Worm (Caenorhabditis elegans) whole organism, young adult: ENCODE measurements around the gene C53B7.3.

Experiments used
- B0019.2 ChIP-seq: fragments of 200-800 bp; sonication (Bioruptor generic); conservative IDR thresholded peaks from 2 replicates; pipeline ENCODE4 v1.3.6; 2022; ENCODE audit warnings: missing genetic modification reagents, missing genetic modification characterization, missing compliant biosample characterization
- B0261.1 ChIP-seq: sonication (generic microtip); optimal IDR thresholded peaks from 2 replicates; lab custom pipeline; 2016; ENCODE audit warnings: mild to moderate bottlenecking, missing genetic modification characterization, moderate library complexity, missing compliant biosample characterization
- F33H1.4 ChIP-seq: fragments of 200-800 bp; sonication (Bioruptor generic); IDR thresholded peaks from 2 replicates; pipeline ENCODE4 v1.3.6; 2022; ENCODE audit warnings: missing genetic modification reagents, missing genetic modification characterization, missing compliant biosample characterization
- F37B4.10 ChIP-seq: fragments of 200-800 bp; sonication (Bioruptor generic); IDR thresholded peaks from 2 replicates; pipeline ENCODE4 v1.3.6; 2022; ENCODE audit warnings: missing genetic modification characterization, missing compliant biosample characterization
- F39B2.1 ChIP-seq: fragments of 200-800 bp; sonication (Bioruptor generic); IDR thresholded peaks from 2 replicates; pipeline ENCODE4 v1.3.6; 2022; ENCODE audit warnings: missing genetic modification reagents, missing genetic modification characterization, missing compliant biosample characterization
- F49E8.2 ChIP-seq: sonication (generic microtip); optimal IDR thresholded peaks from 3 replicates; lab custom pipeline; 2017; ENCODE audit warnings: missing genetic modification characterization, mild to moderate bottlenecking, missing compliant biosample characterization, antibody characterized with exemption, moderate library complexity; ENCODE audit not compliant: insufficient read depth
- F52B5.7 ChIP-seq: sonication (generic microtip); optimal IDR thresholded peaks from 2 replicates; lab custom pipeline; 2016; ENCODE audit warnings: mild to moderate bottlenecking, missing genetic modification characterization, missing compliant biosample characterization
- F57A8.1 ChIP-seq: fragments of 200-800 bp; sonication (Bioruptor generic); optimal IDR thresholded peaks from 2 replicates; lab custom pipeline; 2018; ENCODE audit warnings: mild to moderate bottlenecking, missing genetic modification characterization, moderate library complexity, missing compliant biosample characterization
- F57C9.4 ChIP-seq: sonication (generic microtip); optimal IDR thresholded peaks from 2 replicates; lab custom pipeline; 2017; ENCODE audit warnings: mild to moderate bottlenecking, missing genetic modification characterization, missing compliant biosample characterization
- K11D2.4 ChIP-seq: fragments of 200-800 bp; sonication (Bioruptor generic); IDR thresholded peaks from 2 replicates; pipeline ENCODE4 v1.3.6; 2022; ENCODE audit warnings: missing genetic modification reagents, missing genetic modification characterization, missing compliant biosample characterization
- K12H6.12 ChIP-seq: fragments of 200-800 bp; sonication (Bioruptor generic); optimal IDR thresholded peaks from 2 replicates; lab custom pipeline; 2018; ENCODE audit warnings: mild to moderate bottlenecking, missing genetic modification characterization, missing compliant biosample characterization
- Y53F4B.3 ChIP-seq: fragments of 200-800 bp; sonication (Bioruptor generic); IDR thresholded peaks from 2 replicates; pipeline ENCODE4 v1.3.6; 2022; ENCODE audit warnings: missing genetic modification reagents, missing genetic modification characterization, missing compliant biosample characterization
- Y53G8AR.9 ChIP-seq: fragments of 200-800 bp; sonication (Bioruptor generic); conservative IDR thresholded peaks from 2 replicates; pipeline ENCODE4 v1.3.6; 2022; ENCODE audit warnings: missing genetic modification reagents, missing genetic modification characterization, missing compliant biosample characterization
- Y79H2A.3 ChIP-seq: fragments of 200-800 bp; sonication (Bioruptor generic); conservative IDR thresholded peaks from 2 replicates; pipeline ENCODE4 v1.3.6; 2022; ENCODE audit warnings: missing genetic modification reagents, missing genetic modification characterization, missing compliant biosample characterization
- ZK185.1 ChIP-seq: sonication (generic microtip); optimal IDR thresholded peaks from 2 replicates; lab custom pipeline; 2016; ENCODE audit warnings: mild to moderate bottlenecking, missing genetic modification characterization, missing compliant biosample characterization; ENCODE audit not compliant: poor library complexity, severe bottlenecking
- akir-1 ChIP-seq: fragments of 200-800 bp; sonication (Bioruptor generic); optimal IDR thresholded peaks from 2 replicates; lab custom pipeline; 2018; ENCODE audit warnings: mild to moderate bottlenecking, missing genetic modification characterization, moderate library complexity, missing compliant biosample characterization
- attf-3 ChIP-seq: fragments of 200-800 bp; sonication (Bioruptor generic); conservative IDR thresholded peaks from 2 replicates; pipeline ENCODE4 v1.3.6; 2022; ENCODE audit warnings: missing genetic modification reagents, missing genetic modification characterization, missing compliant biosample characterization
- attf-6 ChIP-seq: fragments of 200-800 bp; sonication (Bioruptor generic); IDR thresholded peaks from 2 replicates; pipeline ENCODE4 v1.3.6; 2022; ENCODE audit warnings: missing genetic modification reagents, missing genetic modification characterization, missing compliant biosample characterization
- bed-1 ChIP-seq: fragments of 200-800 bp; sonication (Bioruptor generic); IDR thresholded peaks from 2 replicates; pipeline ENCODE4 v1.3.6; 2022; ENCODE audit warnings: missing genetic modification reagents, missing genetic modification characterization, missing compliant biosample characterization
- cebp-1 ChIP-seq, 2 experiments: fragments of 200-800 bp in 1 of 2; sonication (Bioruptor generic) in 1 of 2; sonication (generic microtip) in 1 of 2; IDR thresholded peaks in 1 of 2; optimal IDR thresholded peaks in 1 of 2; 2 replicates each; pipeline versions ENCODE4 v1.3.6 to Lab custom; 2017 to 2022; ENCODE audit warnings: missing compliant biosample characterization in 2 of 2, missing genetic modification characterization in 2 of 2, mild to moderate bottlenecking in 1 of 2, missing genetic modification reagents in 1 of 2, moderate library complexity in 1 of 2
- cebp-2 ChIP-seq: fragments of 200-800 bp; sonication (Bioruptor generic); IDR thresholded peaks from 2 replicates; pipeline ENCODE4 v1.3.6; 2022; ENCODE audit warnings: missing genetic modification characterization, missing compliant biosample characterization
- ceh-40 ChIP-seq: fragments of 200-800 bp; sonication (Bioruptor generic); IDR thresholded peaks from 2 replicates; pipeline ENCODE4 v1.3.6; 2022; ENCODE audit warnings: missing genetic modification characterization, missing compliant biosample characterization
- die-1 ChIP-seq: sonication (generic microtip); optimal IDR thresholded peaks from 2 replicates; lab custom pipeline; 2016; ENCODE audit warnings: missing genotype, mild to moderate bottlenecking, missing genetic modification characterization, missing compliant biosample characterization
- egl-18 ChIP-seq: fragments of 200-800 bp; sonication (Bioruptor generic); IDR thresholded peaks from 2 replicates; pipeline ENCODE4 v1.3.6; 2022; ENCODE audit warnings: missing genetic modification reagents, missing genetic modification characterization, missing compliant biosample characterization
- ets-4 ChIP-seq: fragments of 200-800 bp; sonication (Bioruptor generic); optimal IDR thresholded peaks from 2 replicates; lab custom pipeline; 2018; ENCODE audit warnings: mild to moderate bottlenecking, missing genetic modification characterization, missing compliant biosample characterization
- fkh-3 ChIP-seq: sonication (generic microtip); optimal IDR thresholded peaks from 2 replicates; lab custom pipeline; 2016; ENCODE audit warnings: mild to moderate bottlenecking, missing genetic modification characterization, missing compliant biosample characterization
- him-1 ChIP-seq: sonication (generic microtip); optimal IDR thresholded peaks from 2 replicates; lab custom pipeline; 2016; ENCODE audit warnings: missing genotype, missing genetic modification reagents, missing genetic modification characterization, missing compliant biosample characterization
- hlh-12 ChIP-seq: sonication (generic microtip); optimal IDR thresholded peaks from 2 replicates; lab custom pipeline; 2016; ENCODE audit warnings: missing genetic modification characterization, missing compliant biosample characterization
- lag-1 ChIP-seq: fragments of 200-800 bp; sonication (Bioruptor generic); IDR thresholded peaks from 2 replicates; pipeline ENCODE4 v1.3.6; 2022; ENCODE audit warnings: missing genetic modification reagents, missing genetic modification characterization, missing compliant biosample characterization
- let-607 ChIP-seq, 2 experiments: fragments of 200-800 bp in 1 of 2; sonication (Bioruptor generic) in 1 of 2; sonication (generic microtip) in 1 of 2; optimal IDR thresholded peaks; 2 replicates each; lab custom pipeline; 2016 to 2018; ENCODE audit warnings: mild to moderate bottlenecking in 2 of 2, missing compliant biosample characterization in 2 of 2, missing genetic modification characterization in 2 of 2, moderate library complexity in 2 of 2, missing genotype in 1 of 2
- lin-35 ChIP-seq, 3 experiments: fragments of 150-350 bp in 2 of 3; sonication (generic microtip) in 1 of 3; optimal IDR thresholded peaks; 2 replicates each; lab custom pipeline; 2014 to 2018; ENCODE audit warnings: missing biosample characterization in 3 of 3, missing genetic modification characterization in 3 of 3, missing genetic modification reagents in 3 of 3
- lin-40 ChIP-seq: sonication (generic microtip); optimal IDR thresholded peaks from 2 replicates; lab custom pipeline; 2016; ENCODE audit warnings: missing genetic modification characterization, mild to moderate bottlenecking, missing compliant biosample characterization, missing genotype, missing genetic modification reagents
- lin-54 ChIP-seq: fragments of 200-800 bp; sonication (Bioruptor generic); optimal IDR thresholded peaks from 2 replicates; lab custom pipeline; 2018; ENCODE audit warnings: mild to moderate bottlenecking, missing genetic modification characterization, missing compliant biosample characterization
- lir-1 ChIP-seq: fragments of 200-800 bp; sonication (Bioruptor generic); conservative IDR thresholded peaks from 2 replicates; pipeline ENCODE4 v1.3.6; 2022; ENCODE audit warnings: missing genetic modification reagents, missing genetic modification characterization, missing compliant biosample characterization
- lsy-27 ChIP-seq: sonication (generic microtip); optimal IDR thresholded peaks from 2 replicates; lab custom pipeline; 2017; ENCODE audit warnings: missing genetic modification characterization, mild to moderate bottlenecking, missing compliant biosample characterization, antibody characterized with exemption, missing genotype, borderline replicate concordance; ENCODE audit not compliant: insufficient read depth
- madf-3 ChIP-seq: fragments of 200-800 bp; sonication (Bioruptor generic); IDR thresholded peaks from 2 replicates; pipeline ENCODE4 v1.3.6; 2022; ENCODE audit warnings: missing genetic modification reagents, missing genetic modification characterization, missing compliant biosample characterization
- mcd-1 ChIP-seq: fragments of 200-800 bp; sonication (Bioruptor generic); IDR thresholded peaks from 2 replicates; pipeline ENCODE4 v1.3.6; 2022; ENCODE audit warnings: missing genetic modification reagents, missing genetic modification characterization, missing compliant biosample characterization
- mel-28 ChIP-seq: sonication (generic microtip); optimal IDR thresholded peaks from 2 replicates; lab custom pipeline; 2016; ENCODE audit warnings: borderline replicate concordance, mild to moderate bottlenecking, missing genetic modification characterization, missing compliant biosample characterization
- nfya-1 ChIP-seq: sonication (generic microtip); optimal IDR thresholded peaks from 2 replicates; lab custom pipeline; 2017; ENCODE audit warnings: antibody characterized with exemption, missing compliant biosample characterization, missing genetic modification characterization, borderline replicate concordance; ENCODE audit not compliant: insufficient read depth
- nhr-179 ChIP-seq: sonication (generic microtip); optimal IDR thresholded peaks from 2 replicates; lab custom pipeline; 2016; ENCODE audit warnings: mild to moderate bottlenecking, missing genetic modification characterization, missing compliant biosample characterization
- repo-1 ChIP-seq: sonication (generic microtip); optimal IDR thresholded peaks from 2 replicates; lab custom pipeline; 2017; ENCODE audit warnings: mild to moderate bottlenecking, missing genetic modification characterization, missing compliant biosample characterization
- rpc-1 ChIP-seq, 2 experiments: fragments of 150-350 bp in 1 of 2; sonication (generic microtip) in 1 of 2; optimal IDR thresholded peaks; 2 replicates each; lab custom pipeline; 2014 to 2018; ENCODE audit warnings: missing biosample characterization in 1 of 2, missing genetic modification characterization in 1 of 2, missing genetic modification reagents in 1 of 2, missing genotype in 1 of 2
- snpc-1.3 ChIP-seq: sonication (generic microtip); optimal IDR thresholded peaks from 2 replicates; lab custom pipeline; 2017; ENCODE audit warnings: missing genetic modification characterization, mild to moderate bottlenecking, missing compliant biosample characterization, antibody characterized with exemption, moderate library complexity, missing genotype, missing genetic modification reagents; ENCODE audit not compliant: insufficient read depth
- tbx-9 ChIP-seq: sonication (generic microtip); optimal IDR thresholded peaks from 2 replicates; lab custom pipeline; 2016; ENCODE audit warnings: borderline replicate concordance, missing genetic modification characterization, inconsistent platforms, missing compliant biosample characterization
- ztf-28 ChIP-seq: fragments of 200-800 bp; sonication (Bioruptor generic); IDR thresholded peaks from 2 replicates; pipeline ENCODE4 v1.3.6; 2022; ENCODE audit warnings: missing genetic modification reagents, missing genetic modification characterization, missing compliant biosample characterization

Gene C53B7.3

DNA sequence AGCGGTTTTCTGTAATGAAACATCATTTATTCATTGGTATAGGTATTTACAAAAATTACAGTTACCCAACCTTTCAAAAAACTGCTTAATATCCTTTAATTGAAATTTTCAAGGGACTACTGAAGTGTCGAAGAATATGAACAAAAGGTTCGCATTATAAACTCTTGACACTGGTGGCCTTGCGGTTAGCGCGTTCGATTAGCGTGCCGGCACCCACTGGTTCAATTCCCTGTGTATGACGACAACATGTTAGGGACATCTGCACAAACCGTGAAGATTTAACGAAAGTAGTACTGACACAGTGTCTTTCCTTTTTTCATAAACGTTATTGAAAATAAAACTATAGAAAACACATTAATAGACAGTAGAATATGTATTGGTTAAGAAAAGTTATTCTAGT is 23.2 kb downstream of the C53B7.3 start (continued):
- TF ChIP-seq nhr-179 (tag; lab: Kevin White, UChicago) (peak; percentile 79), lin-35 (GFP tag; optimal IDR thresholded peaks at IDR 0.05; lab: Kevin White, UChicago) (peak in 1 of 3 experiments; percentile 76), bed-1 (GFP tag; lab: Robert Waterston, UW) (0 out of 2 replicates have a peak, but pooled peaks have one; percentile 66), B0019.2 (GFP tag; lab: Robert Waterston, UW) (no peak), die-1 (tag; lab: Kevin White, UChicago) (peak; percentile 96), lsy-27 (tag; lab: Kevin White, UChicago) (no peak), F57A8.1 (GFP tag; lab: Kevin White, UChicago) (peak; percentile 89), attf-3 (GFP tag; lab: Robert Waterston, UW) (no peak), fkh-3 (tag; lab: Kevin White, UChicago) (peak; percentile 35), Y53F4B.3 (GFP tag; lab: Robert Waterston, UW) (no peak), K11D2.4 (GFP tag; lab: Robert Waterston, UW) (0 out of 2 replicates have a peak, but pooled peaks have one; percentile 47), F49E8.2 (tag; lab: Kevin White, UChicago) (peak; percentile 14), cebp-2 (GFP tag; lab: Robert Waterston, UW) (peak; percentile 93), ztf-28 (GFP tag; lab: Robert Waterston, UW) (0 out of 2 replicates have a peak, but pooled peaks have one; percentile 44), hlh-12 (tag; lab: Kevin White, UChicago) (peak; percentile 73), nfya-1 (no peak), ZK185.1 (peak; percentile 65), akir-1 (GFP tag; lab: Kevin White, UChicago) (no peak), repo-1 (tag; lab: Kevin White, UChicago) (peak; percentile 72), F52B5.7 (peak; percentile 84), F37B4.10 (GFP tag; lab: Robert Waterston, UW) (0 out of 2 replicates have a peak, but pooled peaks have one; percentile 42), tbx-9 (tag; lab: Kevin White, UChicago) (no peak), snpc-1.3 (peak; percentile 86), him-1 (tag; lab: Kevin White, UChicago) (peak; percentile 93), ceh-40 (GFP tag; lab: Robert Waterston, UW) (peak; percentile 80), lin-40 (tag; lab: Kevin White, UChicago) (peak; percentile 57), attf-6 (peak; percentile 79), mcd-1 (GFP tag; lab: Robert Waterston, UW) (no peak; the same call in 1 of the 2 replicates), rpc-1 (optimal IDR thresholded peaks at IDR 0.05; lab: Kevin White, UChicago) (peak; percentile 93), rpc-1 (tag; optimal IDR thresholded peaks at IDR 0.05; lab: Kevin White, UChicago) (peak; percentile 89), lin-54 (peak; percentile 64), F57C9.4 (tag; lab: Kevin White, UChicago) (peak; percentile 33), F39B2.1 (GFP tag; lab: Robert Waterston, UW) (0 out of 2 replicates have a peak, but pooled peaks have one; percentile 31), let-607 (tag; optimal IDR thresholded peaks at IDR 0.05; lab: Kevin White, UChicago) (peak; percentile 61 to 62), cebp-1 (GFP tag; IDR thresholded peaks at IDR 0.05; lab: Robert Waterston, UW) (no peak), cebp-1 (tag; optimal IDR thresholded peaks at IDR 0.05; lab: Kevin White, UChicago) (no peak), ets-4 (GFP tag; lab: Kevin White, UChicago) (peak; percentile 61), lag-1 (GFP tag; lab: Robert Waterston, UW) (no peak), lir-1 (GFP tag; lab: Robert Waterston, UW) (no peak), F33H1.4 (GFP tag; lab: Robert Waterston, UW) (no peak), Y53G8AR.9 (GFP tag; lab: Robert Waterston, UW) (peak; percentile 84), K12H6.12 (tag; lab: Kevin White, UChicago) (peak; percentile 15), egl-18 (GFP tag; lab: Robert Waterston, UW) (no peak), Y79H2A.3 (GFP tag; lab: Robert Waterston, UW) (no peak), mel-28 (tag; lab: Kevin White, UChicago) (no peak), madf-3 (GFP tag; lab: Robert Waterston, UW) (peak; percentile 75; the same call in 1 of the 2 replicates), B0261.1 (tag; lab: Kevin White, UChicago) (peak; percentile 89)
